Worm (Caenorhabditis elegans): ENCODE results near the gene taf-13.

ce11 chrII:10558962-10559415 is 46.4 kb downstream of the taf-13 start:
- no peak for TF ChIP-seq him-1 (tag; optimal IDR thresholded peaks at IDR 0.05)
- TF ChIP-seq dao-5 (tag; optimal IDR thresholded peaks at IDR 0.05) = no peak
